Worm (Caenorhabditis elegans): ENCODE results near the gene D1022.3.

The D1022.3 gene

ce11 chrII:7483009-7483408 is 26.9 kb upstream of the D1022.3 start, which contains the start of gene cah-2:
TSS of gene cah-2 (minus strand) at chrII:7483109.
- no peak for TF ChIP-seq unc-62 (GFP tag; optimal IDR thresholded peaks at IDR 0.05)
- no peak for TF ChIP-seq eor-1 (tag; optimal IDR thresholded peaks at IDR 0.05)
- no peak for TF ChIP-seq lin-39 (tag; optimal IDR thresholded peaks at IDR 0.05)
- no peak for TF ChIP-seq snpc-4 (tag; optimal IDR thresholded peaks at IDR 0.05)
- TF ChIP-seq nhr-43 (tag; optimal IDR thresholded peaks at IDR 0.05; ENCODE audit: poor library complexity, severe bottlenecking): no peak
- TF ChIP-seq tbx-2 (tag; optimal IDR thresholded peaks at IDR 0.05): no peak
- TF ChIP-seq egl-5 (tag; optimal IDR thresholded peaks at IDR 0.05): no peak
- TF ChIP-seq ZK546.5 (tag; optimal IDR thresholded peaks at IDR 0.05): no peak
- TF ChIP-seq elt-1 (tag; optimal IDR thresholded peaks at IDR 0.05): no peak
- TF ChIP-seq lin-15B (tag; optimal IDR thresholded peaks at IDR 0.05): no peak
- TF ChIP-seq nhr-28 (tag; optimal IDR thresholded peaks at IDR 0.05): no peak
- TF ChIP-seq sea-2 (GFP tag; optimal IDR thresholded peaks at IDR 0.05): no peak
- TF ChIP-seq fkh-2 (tag; optimal IDR thresholded peaks at IDR 0.05): no peak

ce11 chrII:7478487-7479234 is 22.6 kb upstream of the D1022.3 start, which contains the start of the genes aka-1 and ubc-6:
TSS of gene aka-1 (minus strand) at chrII:7478537.
TSS of gene ubc-6 (plus strand) at chrII:7479187.
- TF ChIP-seq lin-15B (tag; optimal IDR thresholded peaks at IDR 0.05) (peak; percentile 80), nhr-237 (tag; optimal IDR thresholded peaks at IDR 0.05) (no peak), egl-5 (tag; optimal IDR thresholded peaks at IDR 0.05) (peak; percentile 37), nfya-1 (tag; optimal IDR thresholded peaks at IDR 0.05; ENCODE audit: insufficient read depth) (peak; percentile 77), fos-1 (tag; optimal IDR thresholded peaks at IDR 0.05) (peak; percentile 31), fkh-10 (GFP tag; optimal IDR thresholded peaks at IDR 0.05) (no peak), elt-3 (tag; optimal IDR thresholded peaks at IDR 0.05) (peak in 1 of 3 experiments; percentile 26), snpc-4 (tag; optimal IDR thresholded peaks at IDR 0.05) (peak; percentile 62), jun-1 (tag; optimal IDR thresholded peaks at IDR 0.05) (peak; percentile 73), ceh-28 (tag; optimal IDR thresholded peaks at IDR 0.05) (peak; percentile 79), nhr-43 (tag; optimal IDR thresholded peaks at IDR 0.05; ENCODE audit: poor library complexity, severe bottlenecking) (peak; percentile 67), ztf-4 (tag; optimal IDR thresholded peaks at IDR 0.05) (no peak), lsy-12 (tag; optimal IDR thresholded peaks at IDR 0.05) (peak; percentile 83), nhr-28 (tag; optimal IDR thresholded peaks at IDR 0.05) (no peak), unc-62 (GFP tag; optimal IDR thresholded peaks at IDR 0.05) (peak; percentile 60), ceh-82 (tag; optimal IDR thresholded peaks at IDR 0.05) (peak; percentile 26), pha-4 (tag; optimal IDR thresholded peaks at IDR 0.05) (peak; percentile 81), nhr-11 (tag; optimal IDR thresholded peaks at IDR 0.05) (peak; percentile 4), elt-2 (tag; optimal IDR thresholded peaks at IDR 0.05) (peak; percentile 60), nhr-25 (tag; optimal IDR thresholded peaks at IDR 0.05) (peak; percentile 81), tbx-2 (tag; optimal IDR thresholded peaks at IDR 0.05) (peak; percentile 82), hmg-11 (tag; optimal IDR thresholded peaks at IDR 0.05) (peak; percentile 85), ama-1 (optimal IDR thresholded peaks at IDR 0.05) (no peak), nhr-23 (tag; optimal IDR thresholded peaks at IDR 0.05) (peak; percentile 79), pqm-1 (tag; optimal IDR thresholded peaks at IDR 0.05) (peak; percentile 13), R02D3.7 (tag; optimal IDR thresholded peaks at IDR 0.05) (peak; percentile 79)

DNA sequence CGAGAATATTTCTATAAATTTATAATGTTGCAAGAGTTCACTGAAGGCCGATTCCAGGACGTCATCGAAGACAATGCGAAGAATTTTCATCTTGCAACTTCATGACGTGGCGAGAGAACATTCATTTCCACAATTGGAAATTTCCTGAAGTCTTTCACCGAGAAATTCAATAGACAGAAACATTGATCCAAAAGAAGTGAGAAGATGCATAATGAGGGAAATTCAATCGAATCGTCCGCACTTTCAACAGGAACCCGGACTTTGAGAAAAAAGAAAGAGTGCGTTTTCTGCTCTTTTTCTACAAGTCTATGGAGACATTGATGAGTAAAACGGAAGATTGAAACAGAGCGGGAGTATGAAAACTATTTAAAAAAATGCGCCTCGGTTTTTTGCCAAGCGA is 13.2 kb upstream of the D1022.3 start:
- TF ChIP-seq mdl-1 (tag; optimal IDR thresholded peaks at IDR 0.05): no peak
- no peak for TF ChIP-seq ceh-9 (tag; optimal IDR thresholded peaks at IDR 0.05)
- peak; percentile 98 for TF ChIP-seq fkh-10 (GFP tag; optimal IDR thresholded peaks at IDR 0.05)

- TF ChIP-seq lin-39 (tag; optimal IDR thresholded peaks at IDR 0.05) (no peak), ztf-11 (tag; optimal IDR thresholded peaks at IDR 0.05) (no peak), unc-39 (tag; optimal IDR thresholded peaks at IDR 0.05) (no peak), ama-1 (optimal IDR thresholded peaks at IDR 0.05) (no peak), nhr-67 (tag; optimal IDR thresholded peaks at IDR 0.05) (no peak), unc-62 (GFP tag; optimal IDR thresholded peaks at IDR 0.05) (no peak), ceh-82 (tag; optimal IDR thresholded peaks at IDR 0.05) (no peak), nhr-43 (tag; optimal IDR thresholded peaks at IDR 0.05; ENCODE audit: poor library complexity, severe bottlenecking) (no peak), nhr-76 (tag; optimal IDR thresholded peaks at IDR 0.05) (no peak), ceh-9 (tag; optimal IDR thresholded peaks at IDR 0.05) (no peak), ztf-4 (tag; optimal IDR thresholded peaks at IDR 0.05) (no peak), nhr-28 (tag; optimal IDR thresholded peaks at IDR 0.05) (no peak)
These were observed 9.4 kb upstream of the D1022.3 start, which contains the start of gene sro-1 for ce11 chrII:7465519-7465918. TSS of gene sro-1 (minus strand) at chrII:7465619.
